Worm (Caenorhabditis elegans) whole organism, dauer: ENCODE measurements around the gene ttr-15.

Source experiments
- unc-62 ChIP-seq: sonication (generic microtip); optimal IDR thresholded peaks from 2 replicates; lab custom pipeline; 2017; ENCODE audit warnings: missing biosample characterization, missing genetic modification reagents, missing genetic modification characterization

The ttr-15 gene

DNA sequence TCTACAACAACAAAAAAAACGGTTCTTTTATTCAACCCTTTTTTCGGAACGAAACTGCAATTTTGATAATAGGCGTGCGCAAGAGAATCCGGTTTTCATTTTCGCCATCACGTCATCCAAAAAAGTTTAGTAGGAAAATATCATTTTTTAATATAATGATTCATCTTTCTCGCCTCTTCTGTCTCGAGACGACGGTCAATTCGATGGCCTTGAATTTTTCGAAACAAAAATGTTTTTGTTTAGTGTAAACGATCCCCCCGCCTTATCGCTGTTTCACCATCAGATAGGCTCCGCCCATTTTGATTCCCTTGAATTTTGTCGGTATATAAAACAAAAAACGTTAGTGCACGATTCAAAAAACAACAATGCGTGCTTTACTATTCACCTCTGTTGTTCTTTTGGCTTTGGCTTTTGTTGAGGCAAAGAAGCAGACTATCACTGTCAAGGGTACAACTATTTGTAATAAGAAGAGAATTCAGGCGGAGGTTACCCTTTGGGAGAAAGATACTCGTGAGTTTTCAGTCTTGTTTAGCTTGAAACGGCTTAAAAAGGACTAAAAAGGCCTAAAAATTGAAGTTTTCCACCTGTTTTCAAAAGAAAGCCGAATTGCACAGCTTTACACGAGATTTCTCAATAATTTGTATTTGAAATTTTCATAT, at the start of gene ttr-15:
TSS of gene ttr-15 (plus strand) at position 340 of the 659 bp plus-strand sequence.
- no peak for TF ChIP-seq unc-62 (GFP tag; lab: Kevin White, UChicago)

DNA sequence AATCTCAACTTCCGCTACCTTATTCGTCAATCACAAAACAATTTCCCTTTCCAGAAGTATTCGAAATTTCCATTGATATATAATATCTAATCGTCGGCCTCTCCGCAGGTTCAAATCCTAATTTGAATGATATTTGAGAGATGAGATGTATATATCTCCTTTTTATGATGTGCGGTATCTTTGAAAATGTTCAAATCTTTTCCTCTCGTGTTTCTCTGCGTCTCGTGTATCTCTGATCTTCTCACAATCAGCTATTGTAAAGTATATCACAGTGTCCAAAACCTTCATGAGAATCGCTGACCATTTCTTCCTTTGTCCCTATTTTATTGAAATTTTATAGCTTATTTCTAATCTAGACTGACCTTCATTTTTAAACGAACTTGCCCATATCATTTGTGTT, 47.9 kb upstream of the ttr-15 start:
- no peak for TF ChIP-seq unc-62 (GFP tag; lab: Kevin White, UChicago)

DNA sequence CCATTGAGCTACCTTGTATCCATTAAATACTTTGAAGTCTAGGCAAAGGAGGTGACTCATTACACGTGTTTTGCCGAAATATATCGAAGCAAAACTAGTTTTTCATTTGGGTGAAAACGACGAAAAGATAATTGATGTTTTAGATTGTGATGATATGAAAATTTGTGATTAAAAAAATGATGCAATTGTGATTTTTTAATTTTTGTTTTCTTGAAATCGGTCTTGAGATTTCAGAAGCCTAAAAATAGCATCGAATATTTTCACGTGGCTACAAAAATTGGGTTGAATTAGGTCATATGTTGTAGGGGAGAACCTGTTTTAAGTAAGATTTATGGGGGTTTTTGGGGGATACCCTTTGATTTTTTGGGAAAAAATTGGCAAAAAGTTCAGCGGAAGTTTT, 47.1 kb upstream of the ttr-15 start:
- TF ChIP-seq unc-62 (GFP tag; lab: Kevin White, UChicago): no peak

DNA sequence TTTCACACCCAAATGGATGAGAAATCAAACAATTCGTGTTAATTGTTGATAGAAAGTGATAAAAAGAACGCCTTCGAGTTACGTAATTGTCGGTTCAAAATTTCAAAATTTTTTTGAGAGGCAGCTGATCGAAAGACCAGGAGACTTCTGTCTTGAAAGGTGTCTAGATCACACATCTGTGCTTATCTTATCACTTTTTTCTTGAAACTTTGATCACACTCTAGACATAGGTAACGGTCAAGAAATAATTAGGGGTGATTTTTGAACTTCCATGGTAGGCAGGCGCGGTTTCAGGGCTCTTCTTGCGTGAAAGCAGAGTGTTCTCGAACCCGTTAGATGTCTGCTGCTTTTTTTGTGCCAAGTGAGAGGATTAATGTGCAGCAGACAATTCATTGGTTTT, 44.3 kb upstream of the ttr-15 start:
- no peak for TF ChIP-seq unc-62 (GFP tag; lab: Kevin White, UChicago)

DNA sequence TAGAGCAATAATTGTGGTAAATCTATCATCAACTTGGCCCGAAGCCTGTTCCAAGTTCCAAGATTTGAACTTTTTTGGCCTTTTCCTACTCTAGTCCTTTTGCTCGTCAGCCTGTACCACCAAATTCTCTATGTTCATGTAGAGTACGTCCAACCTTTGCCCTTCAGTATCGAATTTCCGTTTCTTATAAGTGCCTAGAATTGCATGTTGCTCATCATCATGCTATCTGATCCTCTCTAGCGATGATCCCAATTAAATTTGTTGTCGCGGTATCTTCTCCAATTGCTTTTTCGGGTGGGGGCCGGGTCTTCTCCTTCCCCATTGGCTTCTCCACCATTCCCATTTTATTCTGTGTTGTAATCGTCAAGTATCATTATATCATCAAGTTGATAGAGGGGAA, 43.7 kb upstream of the ttr-15 start:
- no peak for TF ChIP-seq unc-62 (GFP tag; lab: Kevin White, UChicago)

DNA sequence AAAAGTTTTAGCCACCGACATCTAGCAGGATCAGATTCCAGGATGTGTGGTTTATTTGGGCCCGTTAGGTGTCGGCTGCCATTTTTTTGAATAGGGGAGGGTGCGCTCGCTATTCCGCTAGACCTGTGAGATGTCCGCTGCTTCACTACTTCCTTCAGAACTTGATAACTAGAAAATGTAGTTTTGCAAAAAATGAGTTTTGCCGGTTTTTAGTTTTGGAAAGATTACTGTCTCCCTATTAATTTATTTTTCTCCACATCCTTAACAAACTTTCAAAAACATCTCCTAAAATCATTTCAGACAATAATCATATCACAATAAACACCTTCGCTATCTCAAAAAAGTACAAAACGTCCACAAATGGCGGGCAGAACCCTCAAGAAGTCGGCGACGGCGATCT, 42.8 kb upstream of the ttr-15 start, which contains the start of gene vglu-2:
TSS of gene vglu-2 (plus strand) at position 301 of the 400 bp plus-strand sequence.
- no peak for TF ChIP-seq unc-62 (GFP tag; lab: Kevin White, UChicago)

DNA sequence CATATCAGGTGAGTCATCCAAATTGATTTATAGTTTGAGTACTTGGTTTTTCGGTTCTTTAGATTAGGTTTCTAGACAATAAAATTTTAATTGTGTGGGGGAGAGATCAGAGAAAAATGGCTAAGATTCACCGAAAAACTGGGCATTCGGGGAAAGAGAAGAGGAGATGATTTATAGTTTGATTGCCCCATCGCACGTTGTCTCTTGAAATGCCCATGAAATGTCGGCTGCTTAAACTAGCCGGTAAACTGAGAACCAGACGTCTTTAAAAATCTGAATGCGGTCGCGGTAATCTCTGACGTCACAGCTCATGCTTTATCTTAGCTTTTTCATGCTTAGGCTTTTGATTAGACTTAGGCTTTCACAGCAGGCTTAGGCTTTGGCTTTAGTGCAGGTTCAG, 40.7 kb upstream of the ttr-15 start:
- TF ChIP-seq unc-62 (GFP tag; lab: Kevin White, UChicago): no peak

DNA sequence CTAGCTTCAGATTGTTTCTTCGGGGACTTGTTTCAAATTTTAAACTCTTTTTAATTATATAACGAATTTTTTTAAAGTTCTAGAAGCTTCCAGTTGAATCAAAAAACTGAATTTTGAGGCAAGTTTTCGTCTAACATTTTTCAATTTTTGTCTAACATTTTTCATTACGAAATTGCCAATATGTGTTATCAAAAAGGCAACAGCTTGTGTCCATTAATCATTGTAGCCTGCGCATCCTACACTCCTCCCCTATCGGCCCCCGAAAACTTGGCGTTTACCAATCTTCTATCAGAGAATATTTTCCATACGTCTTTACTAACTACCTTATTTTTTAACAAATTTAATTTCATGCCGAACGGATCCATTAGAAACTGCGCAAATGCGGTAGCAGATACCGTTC, 37.6 kb upstream of the ttr-15 start, which contains the start of gene vglu-3:
TSS of gene vglu-3 (plus strand) at position 301 of the 400 bp plus-strand sequence.
- TF ChIP-seq unc-62 (GFP tag; lab: Kevin White, UChicago): no peak

DNA sequence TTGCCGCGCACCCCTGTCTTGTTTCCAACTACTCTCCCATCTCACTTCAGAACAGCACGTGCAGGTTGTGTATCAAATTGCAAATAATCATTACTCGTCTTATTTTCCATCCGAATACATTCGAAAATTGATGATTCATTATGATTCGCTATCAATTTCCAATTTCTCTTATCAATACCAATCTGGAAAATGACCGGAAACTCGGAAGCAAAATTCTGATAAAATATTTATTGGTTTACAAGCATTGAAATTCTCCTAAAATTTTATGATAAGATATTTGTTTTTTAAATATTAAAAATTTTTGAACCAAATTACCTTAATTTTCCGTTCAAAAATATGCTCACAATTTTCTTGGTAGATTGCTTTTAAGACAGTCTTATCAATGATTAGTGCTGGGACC, 32.4 kb upstream of the ttr-15 start:
- TF ChIP-seq unc-62 (GFP tag; lab: Kevin White, UChicago): no peak

DNA sequence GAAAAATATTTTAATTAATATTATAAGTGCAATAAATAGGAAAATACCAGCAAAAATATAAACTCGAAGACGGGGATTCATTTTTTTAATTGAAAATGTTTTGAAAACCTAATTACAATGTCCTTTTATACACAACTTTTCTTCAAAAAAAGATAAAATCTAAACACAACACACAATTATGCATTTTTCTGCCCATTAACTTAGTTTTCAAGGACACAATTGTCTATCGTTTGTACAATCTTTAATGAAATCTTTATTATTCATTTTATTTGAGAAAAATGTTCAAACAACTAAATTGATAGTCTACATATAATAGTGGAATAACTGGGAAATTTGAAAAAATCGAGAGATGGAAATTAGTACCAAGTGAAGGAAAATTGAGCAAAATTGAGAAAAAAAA, 31.6 kb upstream of the ttr-15 start, which contains the start of gene T07A5.1:
TSS of gene T07A5.1 (minus strand) at position 149 of the 400 bp plus-strand sequence.
- TF ChIP-seq unc-62 (GFP tag; lab: Kevin White, UChicago): no peak

DNA sequence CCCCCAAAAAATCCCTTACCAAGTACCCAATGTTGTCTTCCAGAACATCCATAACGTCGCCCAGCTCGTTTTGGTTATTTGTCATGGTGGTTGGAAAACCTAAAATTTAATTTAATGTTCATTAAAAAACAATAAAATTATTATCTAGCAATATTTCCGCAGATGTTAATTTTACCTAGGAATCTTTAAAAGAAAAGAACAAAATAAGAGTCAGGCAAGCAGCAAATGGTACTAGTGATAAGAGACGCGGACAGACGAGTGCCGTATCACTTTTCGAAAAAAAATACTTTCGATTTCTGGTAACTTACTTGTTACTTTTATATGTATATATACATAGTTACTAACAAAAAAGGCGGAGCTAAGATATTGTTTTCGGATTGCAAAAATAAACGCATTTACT, 26.6 kb upstream of the ttr-15 start, which contains the start of gene T07A5.7:
TSS of gene T07A5.7 (minus strand) at position 101 of the 400 bp plus-strand sequence.
- no peak for TF ChIP-seq unc-62 (GFP tag; lab: Kevin White, UChicago)

DNA sequence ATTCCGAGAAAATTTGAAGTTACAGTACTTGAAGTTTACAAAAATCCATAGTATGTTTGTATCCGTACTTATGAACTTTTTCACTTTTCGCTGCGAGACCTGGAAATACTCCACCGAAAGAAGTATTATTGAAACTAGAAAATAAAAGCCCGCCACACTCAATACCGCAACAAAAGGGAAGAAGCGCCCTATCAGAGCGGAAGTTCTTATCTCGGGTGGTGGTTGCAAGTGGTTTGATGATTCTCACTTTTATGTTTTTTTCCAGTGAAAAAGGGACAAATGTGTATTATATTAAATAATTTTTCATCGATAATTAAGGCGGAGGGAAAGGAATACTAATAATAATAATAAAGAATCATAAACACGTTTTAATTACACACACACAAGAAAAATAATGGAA, 23.4 kb upstream of the ttr-15 start:
- no peak for TF ChIP-seq unc-62 (GFP tag; lab: Kevin White, UChicago)

DNA sequence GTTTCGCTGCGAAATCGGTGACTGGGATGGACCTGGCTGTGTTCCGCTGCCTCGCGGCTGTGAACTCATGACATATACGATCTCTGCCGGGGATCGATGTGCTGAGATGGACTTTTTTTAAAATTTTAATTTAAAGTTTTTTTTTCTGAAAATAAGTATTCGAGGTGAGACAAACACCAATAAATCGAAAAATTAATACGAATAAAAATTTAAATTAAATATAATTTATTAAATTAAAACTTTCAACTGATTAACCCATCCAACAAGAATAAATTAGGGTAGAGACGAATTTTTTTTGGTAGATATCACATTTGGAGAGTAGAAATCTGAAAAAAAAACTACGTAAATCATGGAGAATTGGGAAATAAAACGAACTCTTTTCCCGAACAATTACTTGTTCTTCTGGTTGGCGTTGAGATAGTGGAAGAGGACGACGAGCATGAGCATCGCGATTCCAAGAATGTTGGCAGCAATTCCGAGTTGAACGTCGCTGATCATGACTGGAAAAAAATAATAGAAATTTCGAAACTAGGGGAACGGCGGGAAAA, 19.5 kb upstream of the ttr-15 start, which contains the start of the genes unc-50 and ostf-4:
TSS of gene unc-50 (minus strand) at position 101 of the 548 bp plus-strand sequence.
TSS of gene ostf-4 (minus strand) at position 498 of the 548 bp plus-strand sequence.
- TF ChIP-seq unc-62 (GFP tag; lab: Kevin White, UChicago): no peak

DNA sequence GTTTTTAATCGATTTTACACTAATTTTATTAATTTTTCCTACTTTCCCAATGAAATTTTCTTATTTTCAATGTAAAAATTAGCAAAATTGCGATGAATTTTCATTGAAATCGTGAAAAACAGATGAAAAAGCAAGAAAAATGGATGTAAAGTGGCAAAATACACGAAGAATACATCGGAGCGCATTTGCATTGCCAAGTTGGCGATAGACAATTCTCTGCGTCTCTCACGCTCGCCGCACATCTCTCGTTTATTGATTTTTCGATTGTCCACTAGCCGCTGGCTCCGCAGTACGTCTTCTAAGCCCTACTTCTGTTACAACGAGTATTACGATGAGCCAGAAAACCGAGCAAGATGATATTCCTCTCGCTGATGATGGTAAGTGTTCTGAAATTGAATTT, 18.9 kb upstream of the ttr-15 start, which contains the start of gene unc-69:
TSS of gene unc-69 (plus strand) at position 185 of the 400 bp plus-strand sequence.
- no peak for TF ChIP-seq unc-62 (GFP tag; lab: Kevin White, UChicago)

DNA sequence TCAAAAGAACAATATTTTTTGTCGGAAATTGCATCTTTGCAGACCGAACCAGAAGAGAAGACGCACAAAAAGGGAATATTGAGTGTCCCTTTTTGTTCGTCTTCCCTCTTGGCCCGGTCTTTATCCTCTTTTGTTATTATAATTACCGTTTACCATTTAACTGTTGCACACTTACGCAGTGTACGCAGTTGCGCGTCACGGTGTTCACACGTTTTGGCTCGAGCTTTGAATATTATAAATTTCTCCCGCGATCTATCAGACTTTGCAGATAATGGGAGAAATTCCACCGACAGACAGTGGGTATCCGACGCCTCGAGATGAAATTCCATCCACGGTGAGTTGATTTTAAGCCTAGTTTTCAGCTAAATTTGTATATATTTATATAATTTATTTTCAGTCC, 16.9 kb upstream of the ttr-15 start, which contains the start of gene sas-7:
TSS of gene sas-7 (plus strand) at position 232 of the 400 bp plus-strand sequence.
- no peak for TF ChIP-seq unc-62 (GFP tag; lab: Kevin White, UChicago)

DNA sequence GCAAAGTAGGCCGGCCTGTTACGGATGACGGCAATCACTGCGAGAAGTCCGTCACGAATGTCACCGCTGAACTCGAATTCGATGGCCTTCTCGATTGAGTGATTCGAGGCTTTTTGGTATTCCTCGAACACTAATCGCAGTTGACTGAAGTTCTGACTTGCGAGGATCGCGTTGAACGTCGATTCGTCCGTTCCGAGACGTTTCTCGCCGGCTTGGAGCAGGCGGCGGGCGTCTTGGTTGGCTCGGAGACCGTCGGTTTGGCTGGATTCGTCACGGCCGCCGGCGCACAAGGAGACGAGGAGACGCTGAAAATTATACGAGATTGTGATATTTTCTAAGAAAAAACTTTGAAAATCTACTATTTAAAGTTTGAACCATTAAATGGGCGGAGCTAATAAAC, 11.3 kb upstream of the ttr-15 start:
- TF ChIP-seq unc-62 (GFP tag; lab: Kevin White, UChicago): no peak
